Worm (Caenorhabditis elegans): Measurements from ENCODE around the gene marc-1.
A peak's percentile ranks its signal among the peaks of the same experiment; 100 is the strongest.

DNA sequence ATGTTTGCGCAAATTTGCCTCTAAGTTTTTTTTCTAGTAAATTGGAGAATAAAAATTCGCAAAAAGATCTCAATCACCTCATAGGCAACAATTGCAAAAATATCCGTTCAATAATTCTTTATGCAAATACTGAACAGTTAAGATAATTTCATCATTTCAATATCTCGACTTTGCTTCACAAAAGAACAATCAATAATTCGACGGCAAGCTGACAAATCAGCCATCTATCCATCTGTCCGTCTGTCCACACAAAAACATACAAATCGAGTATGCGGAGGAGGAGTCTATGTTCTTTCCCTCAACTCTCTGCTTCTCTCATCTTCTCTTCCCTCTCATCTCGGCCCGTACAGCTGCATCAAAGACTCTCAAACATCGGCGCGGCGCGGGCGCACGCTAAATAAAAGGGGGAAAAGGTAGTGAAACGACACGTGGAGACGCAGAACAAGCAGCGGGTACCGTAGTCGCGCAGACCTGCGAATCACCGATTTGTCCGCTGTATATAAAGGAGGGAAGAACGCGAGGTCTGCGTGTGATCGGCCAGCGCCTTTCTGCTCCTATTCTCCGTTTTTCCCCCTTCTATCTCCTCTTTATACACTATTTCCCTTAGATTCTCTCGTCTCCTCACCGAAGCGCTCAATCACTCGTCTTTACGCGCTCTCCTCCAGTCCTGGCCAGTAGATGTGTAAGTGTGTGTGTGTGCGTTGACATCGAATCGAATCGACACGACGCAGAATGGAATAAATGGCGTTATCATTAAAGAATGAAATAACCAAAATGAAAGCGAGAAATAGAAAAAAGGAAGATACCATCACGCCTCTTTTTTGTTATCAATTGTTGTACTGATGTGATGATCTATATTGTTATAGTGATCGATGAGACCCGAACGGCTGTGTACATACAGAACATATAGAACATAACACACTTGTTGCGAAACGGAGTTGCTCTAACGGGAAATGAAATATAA, 8.5 kb upstream of the marc-1 start:
- TF ChIP-seq dmd-9 (GFP tag; IDR thresholded peaks at IDR 0.05) (peak; percentile 64; the same call in 1 of the 2 replicates), unc-62 (GFP tag; optimal IDR thresholded peaks at IDR 0.05 in 1 of 2) (peak; percentile 66 to 99), unc-62 (tag; optimal IDR thresholded peaks at IDR 0.05) (peak; percentile 75), dmd-6 (GFP tag; IDR thresholded peaks at IDR 0.05) (peak; percentile 93), mes-2 (tag; optimal IDR thresholded peaks at IDR 0.05; ENCODE audit: poor library complexity, severe bottlenecking) (peak; percentile 63), dpl-1 (GFP tag; optimal IDR thresholded peaks at IDR 0.05) (peak; percentile 64), mdl-1 (tag; optimal IDR thresholded peaks at IDR 0.05) (peak; percentile 96 to 98), ceh-44 (GFP tag; IDR thresholded peaks at IDR 0.05) (peak; percentile 84; the same call in 1 of the 2 replicates), unc-39 (tag; optimal IDR thresholded peaks at IDR 0.05) (no peak), jun-1 (tag; optimal IDR thresholded peaks at IDR 0.05) (peak; percentile 78)

Measured in whole organism, L4 larva.